Worm (Caenorhabditis elegans) whole organism, mixed stage, embryonic: ENCODE data around the gene daz-1.

Source experiments
- blmp-1 ChIP-seq: fragments of 150-350 bp; optimal IDR thresholded peaks from 2 replicates; lab custom pipeline; 2014; ENCODE audit warnings: missing biosample characterization, missing genetic modification characterization
- elt-1 ChIP-seq: sonication (generic microtip); optimal IDR thresholded peaks from 2 replicates; lab custom pipeline; 2017; ENCODE audit warnings: missing genetic modification characterization, mild to moderate bottlenecking, missing compliant biosample characterization, antibody characterized with exemption, moderate library complexity, borderline replicate concordance; ENCODE audit not compliant: insufficient read depth
- elt-3 ChIP-seq: fragments of 150-350 bp; optimal IDR thresholded peaks from 2 replicates; lab custom pipeline; 2014; ENCODE audit warnings: missing biosample characterization, missing genetic modification characterization
- hlh-1 ChIP-seq: fragments of 150-350 bp; optimal IDR thresholded peaks from 2 replicates; lab custom pipeline; 2014; ENCODE audit warnings: missing biosample characterization, missing genetic modification reagents, missing genetic modification characterization
- mep-1 ChIP-seq: fragments of 150-350 bp; optimal IDR thresholded peaks from 2 replicates; lab custom pipeline; 2017; ENCODE audit warnings: missing biosample characterization, missing genetic modification reagents, missing genetic modification characterization, inconsistent platforms
- sptf-1 ChIP-seq: sonication (generic microtip); optimal IDR thresholded peaks from 2 replicates; lab custom pipeline; 2017; ENCODE audit warnings: mild to moderate bottlenecking, missing genetic modification characterization, moderate library complexity, missing compliant biosample characterization
- unc-39 ChIP-seq: fragments of 150-350 bp; optimal IDR thresholded peaks from 2 replicates; lab custom pipeline; 2014; ENCODE audit warnings: missing biosample characterization, missing genetic modification characterization
- unc-62 ChIP-seq: fragments of 150-350 bp; optimal IDR thresholded peaks from 2 replicates; lab custom pipeline; 2014; ENCODE audit warnings: missing biosample characterization, missing genetic modification reagents, missing genetic modification characterization
- ztf-11 ChIP-seq: fragments of 150-350 bp; optimal IDR thresholded peaks from 2 replicates; lab custom pipeline; 2014; ENCODE audit warnings: missing biosample characterization, missing genetic modification characterization

DNA sequence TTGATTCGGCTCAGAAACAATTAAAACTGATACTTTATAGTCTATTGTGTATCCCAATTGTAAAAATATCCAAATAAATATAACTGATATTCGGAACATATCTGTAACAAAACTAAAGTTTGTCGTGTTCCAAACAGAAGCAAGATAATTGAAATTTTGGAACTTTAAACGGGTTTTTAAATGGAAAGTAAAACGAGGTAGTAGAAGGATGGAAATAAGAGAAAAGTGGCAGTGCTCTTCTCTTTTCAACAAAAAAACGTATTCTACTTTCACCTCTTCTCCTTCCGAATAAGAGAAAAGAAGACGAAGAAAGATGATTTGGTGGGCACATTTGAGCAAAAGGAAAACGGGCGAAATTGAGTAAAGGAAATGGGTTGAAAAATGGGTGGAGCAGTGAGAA, 9.6 kb upstream of the daz-1 start, which contains the start of gene nmr-1:
- TF ChIP-seq ztf-11 (tag; lab: Kevin White, UChicago) (no peak), blmp-1 (no peak), elt-3 (no peak), sptf-1 (no peak), unc-62 (no peak), unc-39 (no peak), hlh-1 (no peak), elt-1 (tag; lab: Kevin White, UChicago) (no peak), mep-1 (no peak)
